Worm (Caenorhabditis elegans) whole organism, young adult: ENCODE data around the gene dph-5.

Source experiments
- bed-1 ChIP-seq: fragments of 200-800 bp; sonication (Bioruptor generic); IDR thresholded peaks from 2 replicates; pipeline ENCODE4 v1.3.6; 2022; ENCODE audit warnings: missing genetic modification reagents, missing genetic modification characterization, missing compliant biosample characterization
- dpl-1 ChIP-seq: fragments of 150-350 bp; optimal IDR thresholded peaks from 2 replicates; lab custom pipeline; 2014; ENCODE audit warnings: missing biosample characterization, missing genetic modification reagents, missing genetic modification characterization
- lsy-27 ChIP-seq: sonication (generic microtip); optimal IDR thresholded peaks from 2 replicates; lab custom pipeline; 2017; ENCODE audit warnings: missing genetic modification characterization, mild to moderate bottlenecking, missing compliant biosample characterization, antibody characterized with exemption, missing genotype, borderline replicate concordance; ENCODE audit not compliant: insufficient read depth
- mes-4 ChIP-seq: sonication (generic microtip); optimal IDR thresholded peaks from 2 replicates; lab custom pipeline; 2016; ENCODE audit warnings: missing genotype, missing genetic modification characterization, missing compliant biosample characterization
- nhr-27 ChIP-seq: fragments of 200-800 bp; sonication (Bioruptor generic); optimal IDR thresholded peaks from 2 replicates; lab custom pipeline; 2018; ENCODE audit warnings: mild to moderate bottlenecking, missing genetic modification characterization, moderate library complexity, missing compliant biosample characterization
- sea-2 ChIP-seq: fragments of 200-800 bp; sonication (Bioruptor generic); IDR thresholded peaks from 2 replicates; pipeline ENCODE4 v1.3.6; 2022; ENCODE audit warnings: missing genetic modification characterization, missing compliant biosample characterization
- snpc-1.1 ChIP-seq: sonication (generic microtip); optimal IDR thresholded peaks from 2 replicates; lab custom pipeline; 2017; ENCODE audit warnings: missing genetic modification characterization, mild to moderate bottlenecking, missing compliant biosample characterization, antibody characterized with exemption, moderate library complexity, missing genotype, missing genetic modification reagents; ENCODE audit not compliant: insufficient read depth
- snpc-4 ChIP-seq, 5 experiments: fragments of 150-350 bp in 1 of 5; sonication (generic microtip) in 4 of 5; optimal IDR thresholded peaks; 2 replicates each; lab custom pipeline; 2014 to 2018; ENCODE audit warnings: missing genetic modification characterization in 5 of 5, missing biosample characterization in 3 of 5, antibody characterized with exemption in 2 of 5, mild to moderate bottlenecking in 2 of 5, missing compliant biosample characterization in 2 of 5, missing genotype in 2 of 5, moderate library complexity in 2 of 5, missing genetic modification reagents in 1 of 5

- TF ChIP-seq snpc-4 (GFP tag; optimal IDR thresholded peaks at IDR 0.05; lab: Kevin White, UChicago) (no peak), snpc-4 (tag; optimal IDR thresholded peaks at IDR 0.05; lab: Kevin White, UChicago) (no peak), mes-4 (tag; lab: Kevin White, UChicago) (no peak), dpl-1 (no peak), lsy-27 (tag; lab: Kevin White, UChicago) (no peak), bed-1 (GFP tag; lab: Robert Waterston, UW) (no peak), nhr-27 (no peak), sea-2 (no peak), snpc-1.1 (tag; lab: Kevin White, UChicago) (no peak)
These were observed 47.4 kb upstream of the dph-5 start, which contains the start of gene samp-1 for ce11 chrII:11302591-11302990.
